Worm (Caenorhabditis elegans): ENCODE data around the gene grl-13.
"Not testable (repeated sequence)": the region's sequence is repeated elsewhere in the genome, so short reads cannot be mapped to it uniquely, and the experiment has no call there.

grl-13 gene

DNA sequence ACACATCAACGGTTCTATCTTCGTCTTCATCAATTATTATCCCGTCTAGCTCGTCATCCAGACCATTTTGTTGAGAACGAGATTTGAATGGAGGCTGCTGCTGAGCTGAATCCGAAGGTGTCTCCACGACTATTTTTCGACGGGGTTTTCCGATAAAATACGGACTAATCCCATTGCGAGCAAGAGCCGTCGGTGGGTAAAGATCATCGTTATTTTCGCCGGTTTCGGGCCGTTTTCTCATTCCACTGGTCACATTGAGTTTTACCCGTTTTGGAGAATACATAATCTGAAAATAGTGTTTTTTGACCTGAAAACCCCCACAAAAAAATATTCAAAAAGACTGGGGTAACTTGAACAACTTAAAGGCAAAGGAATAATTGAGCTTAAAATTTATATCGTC lies 18.7 kb downstream of the grl-13 start, which contains the start of gene figl-1:
Gene figl-1 (minus strand): TSS at position 286 of the 400 bp plus-strand sequence.
- no peak for TF ChIP-seq dao-5 (tag; optimal IDR thresholded peaks at IDR 0.05)
- no peak for TF ChIP-seq W03F9.2 (tag; optimal IDR thresholded peaks at IDR 0.05)
- no peak for TF ChIP-seq him-1 (tag; optimal IDR thresholded peaks at IDR 0.05)

DNA sequence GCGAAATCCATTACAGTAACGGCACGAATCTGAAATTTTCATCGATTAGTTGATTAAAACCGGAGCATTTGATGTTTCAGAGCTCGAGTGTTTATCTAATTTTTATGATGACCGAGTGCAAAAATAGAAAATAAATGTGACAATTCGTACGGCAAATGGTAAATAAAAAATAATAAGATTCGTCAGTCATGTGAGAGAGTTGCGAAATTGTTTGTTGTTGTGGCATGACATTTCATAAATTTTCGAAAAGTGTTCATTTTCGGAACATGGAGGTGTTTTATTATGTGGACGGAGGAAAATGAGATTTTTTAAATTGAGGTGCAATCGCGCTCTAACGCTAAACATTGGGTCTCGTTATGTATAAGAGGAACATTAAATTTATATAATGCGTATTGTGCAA lies 22.7 kb downstream of the grl-13 start:
- TF ChIP-seq him-1 (tag; optimal IDR thresholded peaks at IDR 0.05) (no peak), dao-5 (tag; optimal IDR thresholded peaks at IDR 0.05) (no peak), W03F9.2 (tag; optimal IDR thresholded peaks at IDR 0.05) (no peak)

DNA sequence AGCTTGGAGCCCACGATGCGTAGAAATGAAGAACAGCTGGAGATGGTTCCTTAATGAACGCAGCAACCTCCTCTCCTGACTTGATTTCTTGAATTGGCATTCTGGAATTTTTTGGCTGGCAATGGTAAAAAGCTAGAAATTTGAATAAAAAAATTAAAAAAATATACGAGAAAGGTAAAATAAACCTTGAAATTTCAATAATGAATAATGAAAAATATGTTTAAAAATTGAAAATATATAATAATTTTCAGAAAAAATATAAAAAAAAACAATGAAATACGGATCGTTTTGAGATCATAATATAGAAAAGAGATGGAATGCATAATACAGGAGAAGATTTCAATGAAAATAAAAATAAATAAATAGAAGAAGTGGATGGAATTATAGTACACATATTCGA lies 23.2 kb downstream of the grl-13 start, which contains the start of gene glrx-3:
Gene glrx-3 (minus strand): TSS at position 101 of the 400 bp plus-strand sequence.
- TF ChIP-seq him-1 (tag; optimal IDR thresholded peaks at IDR 0.05) (no peak), W03F9.2 (tag; optimal IDR thresholded peaks at IDR 0.05) (no peak), dao-5 (tag; optimal IDR thresholded peaks at IDR 0.05) (no peak)

DNA sequence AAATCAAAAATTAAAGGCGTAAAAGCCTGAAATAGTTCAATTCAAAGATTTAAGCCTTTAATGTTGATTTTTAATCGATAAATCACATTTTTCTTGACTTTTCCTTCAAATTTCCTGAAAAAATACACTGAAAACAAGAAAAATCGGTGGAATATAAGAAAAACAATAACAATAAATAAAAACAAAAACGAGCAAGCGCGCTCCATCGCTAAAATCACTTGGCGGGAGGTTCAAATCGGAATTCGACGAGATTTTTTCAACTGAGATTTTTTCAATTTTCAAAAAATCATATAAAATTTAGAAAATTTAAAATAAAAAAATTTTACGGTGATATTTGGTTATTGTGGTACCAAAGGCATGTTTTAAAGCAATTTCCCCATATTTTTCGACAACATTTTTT lies 24.9 kb downstream of the grl-13 start:
- no peak for TF ChIP-seq dao-5 (tag; optimal IDR thresholded peaks at IDR 0.05)

DNA sequence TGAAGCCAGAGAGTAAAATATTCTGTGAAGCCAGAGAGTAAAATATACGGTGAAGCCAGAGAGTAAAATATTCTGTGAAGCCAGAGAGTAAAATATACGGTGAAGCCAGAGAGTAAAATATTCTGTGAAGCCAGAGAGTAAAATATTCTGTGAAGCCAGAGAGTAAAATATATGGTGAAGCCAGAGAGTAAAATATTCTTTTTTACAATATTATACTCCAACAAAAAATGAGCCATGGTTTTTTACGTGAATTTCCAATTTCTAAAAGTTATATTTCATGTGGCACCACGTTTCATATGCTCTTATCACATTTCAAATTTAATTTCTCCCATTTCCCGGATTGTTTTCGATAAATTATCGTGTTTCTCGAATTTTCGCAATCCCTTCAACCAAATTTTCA lies 28.0 kb downstream of the grl-13 start, which contains the start of gene irld-1:
Gene irld-1 (plus strand): TSS at position 301 of the 400 bp plus-strand sequence.
- TF ChIP-seq him-1, W03F9.2, dao-5 (tag; optimal IDR thresholded peaks at IDR 0.05): not testable (repeated sequence)

DNA sequence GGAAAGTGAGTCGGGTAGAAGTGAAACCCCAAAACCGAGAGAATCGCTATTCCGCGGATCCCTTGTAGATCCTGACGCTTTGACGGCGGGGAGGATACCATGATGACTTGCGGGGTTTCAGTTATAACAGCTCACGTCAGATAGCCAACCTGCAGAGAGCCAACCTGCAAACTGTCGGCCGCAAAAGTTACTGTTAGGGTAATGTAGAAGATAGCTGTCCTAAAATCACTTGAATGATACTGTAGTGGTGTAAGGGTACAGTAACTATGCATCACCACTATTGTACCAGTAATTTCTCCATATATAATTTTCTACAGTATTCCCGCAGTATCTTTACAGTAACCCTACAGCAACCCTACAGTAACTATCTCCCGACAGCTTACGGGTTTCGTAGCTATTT lies 32.0 kb downstream of the grl-13 start, which contains the start of gene oac-12:
Gene oac-12 (minus strand): TSS at position 101 of the 400 bp plus-strand sequence.
- TF ChIP-seq him-1 (tag; optimal IDR thresholded peaks at IDR 0.05): no peak
- TF ChIP-seq W03F9.2 (tag; optimal IDR thresholded peaks at IDR 0.05): no peak
- no peak for TF ChIP-seq dao-5 (tag; optimal IDR thresholded peaks at IDR 0.05)

DNA sequence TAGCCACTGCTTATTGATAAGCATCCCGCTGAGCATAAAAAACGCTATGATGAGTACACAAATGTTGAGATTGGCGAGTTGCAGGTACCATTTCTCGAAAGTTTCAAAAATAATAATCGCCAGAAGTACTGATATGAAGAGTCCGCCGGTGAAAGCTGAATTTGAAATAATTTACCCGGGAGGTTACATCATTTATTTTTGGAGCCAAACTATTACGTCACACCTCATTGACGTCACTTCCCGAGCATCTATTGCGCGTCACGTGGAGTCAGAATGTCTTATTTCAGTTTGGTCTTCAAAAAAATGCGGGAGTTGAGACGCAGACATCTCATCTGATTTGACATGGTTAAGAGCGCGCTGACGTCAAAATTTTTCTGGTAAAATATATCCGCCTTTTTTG lies 33.6 kb downstream of the grl-13 start:
- TF ChIP-seq him-1 (tag; optimal IDR thresholded peaks at IDR 0.05) (no peak), dao-5 (tag; optimal IDR thresholded peaks at IDR 0.05) (no peak), W03F9.2 (tag; optimal IDR thresholded peaks at IDR 0.05) (no peak)

DNA sequence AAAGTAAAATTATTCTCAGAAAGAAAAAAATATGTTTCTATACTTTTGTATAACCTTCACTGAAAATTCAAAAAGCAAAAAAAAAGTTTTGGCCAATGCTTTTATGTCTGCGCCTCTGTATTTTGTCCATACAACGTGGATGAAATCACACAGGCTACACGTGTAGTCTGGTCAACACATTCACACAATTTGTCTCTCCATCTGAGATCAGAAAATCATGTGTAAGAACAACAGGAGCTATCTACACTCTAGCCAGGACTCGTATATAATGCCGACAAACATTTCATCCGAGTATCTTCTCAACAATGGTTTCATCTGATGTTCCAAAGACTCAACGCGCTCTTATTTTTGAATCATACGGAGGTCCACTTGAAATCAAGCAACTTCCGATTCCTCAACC lies 37.6 kb downstream of the grl-13 start, which contains the start of gene D2063.1:
Gene D2063.1 (plus strand): TSS at position 281 of the 400 bp plus-strand sequence.
- TF ChIP-seq W03F9.2 (tag; optimal IDR thresholded peaks at IDR 0.05) (no peak), dao-5 (tag; optimal IDR thresholded peaks at IDR 0.05) (no peak), him-1 (tag; optimal IDR thresholded peaks at IDR 0.05) (no peak)

DNA sequence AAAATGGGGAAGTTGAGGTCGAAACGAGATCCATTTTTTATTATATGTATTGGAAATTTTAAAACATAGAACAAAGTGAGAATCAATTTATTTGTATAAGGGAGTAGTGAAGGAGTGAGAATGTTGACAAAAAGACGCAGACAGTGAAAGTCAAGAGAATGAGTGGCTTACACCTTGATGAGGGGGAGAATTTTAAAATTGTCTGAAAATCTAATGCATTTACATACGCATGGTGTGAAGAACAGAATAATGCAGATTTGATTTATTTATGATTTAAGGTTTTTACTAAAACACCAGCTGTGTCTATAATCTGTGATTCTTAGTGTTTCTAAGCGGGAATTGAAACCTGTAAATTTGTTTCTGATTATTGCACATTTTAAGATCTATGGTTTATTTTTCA lies 39.0 kb downstream of the grl-13 start, which contains the start of gene nhr-125:
Gene nhr-125 (minus strand): TSS at position 101 of the 400 bp plus-strand sequence.
- no peak for TF ChIP-seq him-1 (tag; optimal IDR thresholded peaks at IDR 0.05)
- TF ChIP-seq dao-5 (tag; optimal IDR thresholded peaks at IDR 0.05): no peak
- no peak for TF ChIP-seq W03F9.2 (tag; optimal IDR thresholded peaks at IDR 0.05)

DNA sequence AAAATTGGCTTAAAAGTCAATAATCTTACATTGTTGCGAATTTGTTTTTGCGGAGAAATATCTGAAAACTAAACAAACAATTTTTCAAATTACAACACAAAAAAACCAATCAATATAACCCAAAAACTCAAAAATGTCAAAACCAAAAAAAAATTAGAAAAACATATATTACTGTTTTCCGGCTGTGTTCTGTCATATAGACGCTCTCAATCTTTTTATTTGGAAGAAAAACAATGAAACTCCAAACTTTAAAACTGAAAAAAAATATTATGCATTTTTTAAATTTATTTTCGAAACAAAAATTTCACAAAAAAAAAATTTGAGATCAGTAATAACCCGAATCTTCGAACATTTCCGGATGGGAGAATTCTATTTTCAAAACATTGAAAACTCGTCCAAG lies 41.7 kb downstream of the grl-13 start, which contains the start of gene R02D1.2:
Gene R02D1.2 (minus strand): TSS at position 101 of the 400 bp plus-strand sequence.
- TF ChIP-seq dao-5 (tag; optimal IDR thresholded peaks at IDR 0.05): no peak
- TF ChIP-seq W03F9.2 (tag; optimal IDR thresholded peaks at IDR 0.05): no peak
- TF ChIP-seq him-1 (tag; optimal IDR thresholded peaks at IDR 0.05): no peak

DNA sequence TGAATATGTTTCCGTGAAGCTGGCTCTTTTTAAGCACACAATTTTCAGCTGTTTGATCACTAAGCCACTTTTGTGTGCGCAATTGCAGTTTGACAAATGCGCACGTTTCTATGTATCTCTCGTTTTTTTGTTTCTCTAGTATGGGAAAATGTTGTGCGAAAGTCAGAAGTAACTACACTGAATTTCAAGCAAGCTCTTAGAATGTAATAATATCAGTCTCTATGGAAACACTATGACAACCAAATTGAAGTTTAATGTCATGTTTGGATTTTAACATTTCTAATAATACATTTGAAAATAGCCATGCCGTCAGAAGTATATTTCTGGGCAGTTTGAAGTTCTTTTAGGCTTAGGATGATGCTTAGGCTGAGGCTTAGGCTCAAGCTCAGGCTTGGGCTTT lies 44.5 kb downstream of the grl-13 start, which contains the start of gene ZC132.9:
Gene ZC132.9 (minus strand): TSS at position 101 of the 400 bp plus-strand sequence.
- TF ChIP-seq him-1 (tag; optimal IDR thresholded peaks at IDR 0.05) (no peak), dao-5 (tag; optimal IDR thresholded peaks at IDR 0.05) (no peak), W03F9.2 (tag; optimal IDR thresholded peaks at IDR 0.05) (no peak)

DNA sequence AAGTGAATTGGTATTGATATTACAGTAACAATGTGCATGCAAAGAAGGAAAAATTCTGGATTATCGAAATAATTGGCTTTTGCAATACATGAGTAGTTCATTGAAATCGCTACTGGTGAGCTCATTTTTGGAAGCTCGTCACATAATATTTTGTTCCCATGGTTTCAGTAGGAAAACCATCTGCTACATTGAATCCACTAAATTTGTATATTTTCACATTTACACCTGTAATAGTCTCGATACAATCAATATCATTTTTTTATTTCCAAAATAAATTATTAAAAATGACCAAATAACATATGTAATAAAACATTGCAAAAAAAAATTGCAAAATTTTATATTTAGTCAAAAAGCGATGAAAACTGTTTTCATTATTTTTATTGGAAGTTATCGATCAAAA lies 49.4 kb downstream of the grl-13 start, which contains the start of gene srh-192:
Gene srh-192 (minus strand): TSS at position 101 of the 400 bp plus-strand sequence.
- TF ChIP-seq him-1 (tag; optimal IDR thresholded peaks at IDR 0.05) (no peak), dao-5 (tag; optimal IDR thresholded peaks at IDR 0.05) (no peak), W03F9.2 (tag; optimal IDR thresholded peaks at IDR 0.05) (no peak)

Measured in whole organism, L4/young adult.